Fruit fly (Drosophila melanogaster): ENCODE data around the gene meru.
A peak's percentile ranks its signal among the peaks of the same experiment; 100 is the strongest.

Gene meru

DNA sequence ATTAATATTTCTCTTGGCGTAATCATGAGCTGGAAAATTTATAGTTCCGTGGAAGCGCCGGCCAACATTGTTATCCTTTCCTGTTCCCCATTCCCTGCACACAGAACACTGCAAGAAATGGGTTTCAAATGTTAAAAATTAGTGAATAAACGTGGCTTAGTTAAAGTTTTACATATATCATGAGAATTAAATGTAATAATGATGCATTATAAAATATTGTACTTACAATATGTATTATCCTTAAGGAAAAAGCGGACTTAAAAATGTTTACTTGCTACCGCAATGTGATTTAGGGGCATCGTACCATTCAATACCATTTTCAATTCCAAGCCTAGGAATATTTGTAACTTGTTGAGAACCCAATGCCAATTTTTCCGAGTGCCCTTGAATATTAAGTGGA is 41.2 kb downstream of the meru start (continued):
- TF ChIP-seq CG13424 (tag; optimal IDR thresholded peaks at IDR 0.05) (no peak), ftz-f1 (GFP tag; optimal IDR thresholded peaks at IDR 0.05) (no peak), CG15601 (tag; optimal IDR thresholded peaks at IDR 0.05) (no peak), zf30C (GFP tag; optimal IDR thresholded peaks at IDR 0.05) (peak; percentile 75), CG7963 (GFP tag; IDR thresholded peaks at IDR 0.05; ENCODE audit: partially characterized antibody) (no peak), Lhr (GFP tag; optimal IDR thresholded peaks at IDR 0.05) (no peak), grau (tag; optimal IDR thresholded peaks at IDR 0.05) (peak; percentile 6), h (optimal IDR thresholded peaks at IDR 0.05) (no peak), lola (GFP tag; optimal IDR thresholded peaks at IDR 0.05) (peak in 1 of 3 experiments; percentile 39), CG14710 (tag; optimal IDR thresholded peaks at IDR 0.05) (peak; percentile 5), Drgx (GFP tag; IDR thresholded peaks at IDR 0.05) (no peak), CG17829 (tag; optimal IDR thresholded peaks at IDR 0.05) (peak; percentile 53), Dll (GFP tag; IDR thresholded peaks at IDR 0.05; ENCODE audit: partially characterized antibody) (no peak), gem (tag; optimal IDR thresholded peaks at IDR 0.05) (peak; percentile 34), sug (tag; optimal IDR thresholded peaks at IDR 0.05) (no peak), Elba2 (GFP tag; optimal IDR thresholded peaks at IDR 0.05) (no peak), Neu2 (GFP tag; optimal IDR thresholded peaks at IDR 0.05; ENCODE audit: borderline replicate concordance) (no peak), CG1529 (GFP tag; optimal IDR thresholded peaks at IDR 0.05) (no peak), CG10462 (GFP tag; optimal IDR thresholded peaks at IDR 0.05) (no peak), CG4854 (GFP tag; optimal IDR thresholded peaks at IDR 0.05) (no peak), tin (GFP tag; optimal IDR thresholded peaks at IDR 0.05) (no peak), Hr3 (GFP tag; optimal IDR thresholded peaks at IDR 0.05) (no peak), sc (optimal IDR thresholded peaks at IDR 0.05) (no peak), sc (GFP tag; optimal IDR thresholded peaks at IDR 0.05) (no peak), CG3847 (GFP tag; IDR thresholded peaks at IDR 0.05) (no peak), CG4404 (GFP tag; IDR thresholded peaks at IDR 0.05) (peak; percentile 14; the same call in 1 of the 2 replicates), pita (GFP tag; optimal IDR thresholded peaks at IDR 0.05) (no peak), twi (tag; optimal IDR thresholded peaks at IDR 0.05) (no peak), ems (GFP tag; optimal IDR thresholded peaks at IDR 0.05) (no peak), ttk (GFP tag; IDR thresholded peaks at IDR 0.05) (no peak), HmgD (GFP tag; optimal IDR thresholded peaks at IDR 0.05) (no peak), Doc3 (GFP tag; IDR thresholded peaks at IDR 0.05; ENCODE audit: partially characterized antibody) (no peak), CoRest (tag; optimal IDR thresholded peaks at IDR 0.05) (no peak), Hr39 (optimal IDR thresholded peaks at IDR 0.05) (no peak), dmrt11E (tag; optimal IDR thresholded peaks at IDR 0.05) (peak; percentile 64), gcm2 (GFP tag; optimal IDR thresholded peaks at IDR 0.05) (no peak), repo (GFP tag; optimal IDR thresholded peaks at IDR 0.05) (no peak), bsh (GFP tag; optimal IDR thresholded peaks at IDR 0.05) (no peak), Atf6 (GFP tag; IDR thresholded peaks at IDR 0.05) (no peak), Asciz (GFP tag; optimal IDR thresholded peaks at IDR 0.05) (no peak), ci (GFP tag; IDR thresholded peaks at IDR 0.05) (no peak), rib (GFP tag; IDR thresholded peaks at IDR 0.05) (no peak), disco-r (GFP tag; optimal IDR thresholded peaks at IDR 0.05) (no peak), CG13775 (GFP tag; optimal IDR thresholded peaks at IDR 0.05) (peak; percentile 9), Aef1 (GFP tag; IDR thresholded peaks at IDR 0.05) (no peak), Sin3A (optimal IDR thresholded peaks at IDR 0.05) (no peak), CG9437 (GFP tag; optimal IDR thresholded peaks at IDR 0.05) (no peak), D19A (tag; optimal IDR thresholded peaks at IDR 0.05) (peak; percentile 20), hbn (GFP tag; IDR thresholded peaks at IDR 0.05; ENCODE audit: partially characterized antibody) (no peak), lmd (GFP tag; IDR thresholded peaks at IDR 0.05) (no peak), dm (GFP tag; optimal IDR thresholded peaks at IDR 0.05) (no peak), gce (GFP tag; IDR thresholded peaks at IDR 0.05) (no peak), scrt (GFP tag; optimal IDR thresholded peaks at IDR 0.05) (no peak)

Measured in whole organism, embryonic.